Worm (Caenorhabditis elegans) whole organism, L4 larva: Measurements from ENCODE around the gene F16B12.7.
A peak's percentile ranks its signal among the peaks of the same experiment; 100 is the strongest.

Experiments
- D1046.2 ChIP-seq: fragments of 200-800 bp; sonication (Bioruptor generic); IDR thresholded peaks from 2 replicates; pipeline ENCODE4 v1.3.6; 2022; ENCODE audit warnings: missing genetic modification characterization, missing compliant biosample characterization
- F10B5.3 ChIP-seq: sonication (generic microtip); optimal IDR thresholded peaks from 2 replicates; lab custom pipeline; 2016; ENCODE audit warnings: mild to moderate bottlenecking, missing genetic modification characterization, missing compliant biosample characterization
- F26F4.8 ChIP-seq: fragments of 200-800 bp; sonication (Bioruptor generic); conservative IDR thresholded peaks from 2 replicates; pipeline ENCODE4 v1.3.6; 2022; ENCODE audit warnings: missing genetic modification characterization, missing compliant biosample characterization
- T26A8.4 ChIP-seq: fragments of 200-800 bp; sonication (Bioruptor generic); IDR thresholded peaks from 2 replicates; pipeline ENCODE4 v1.3.6; 2022; ENCODE audit warnings: missing genetic modification characterization, missing compliant biosample characterization
- Y105C5A.15 ChIP-seq: fragments of 200-800 bp; sonication (Bioruptor generic); IDR thresholded peaks from 2 replicates; pipeline ENCODE4 v1.3.6; 2022; ENCODE audit warnings: missing genetic modification characterization, missing compliant biosample characterization
- ZK337.2 ChIP-seq: fragments of 200-800 bp; sonication (Bioruptor generic); IDR thresholded peaks from 2 replicates; pipeline ENCODE4 v1.3.6; 2022; ENCODE audit warnings: missing genetic modification reagents, missing genetic modification characterization, missing compliant biosample characterization
- aha-1 ChIP-seq: fragments of 150-350 bp; peaks from one replicate; lab custom pipeline; 2014; ENCODE audit warnings: missing biosample characterization, missing genetic modification characterization
- ceh-82 ChIP-seq: sonication (generic microtip); optimal IDR thresholded peaks from 2 replicates; lab custom pipeline; 2017; ENCODE audit warnings: missing biosample characterization, missing genetic modification characterization
- ces-1 ChIP-seq: fragments of 150-350 bp; sonication (generic microtip); optimal IDR thresholded peaks from 4 replicates; lab custom pipeline; 2014; ENCODE audit warnings: missing biosample characterization, missing genetic modification reagents, missing genetic modification characterization
- daf-12 ChIP-seq: fragments of 150-350 bp; optimal IDR thresholded peaks from 2 replicates; lab custom pipeline; 2014; ENCODE audit warnings: missing biosample characterization, missing genetic modification reagents, missing genetic modification characterization
- dmd-9 ChIP-seq: fragments of 200-800 bp; sonication (Bioruptor generic); IDR thresholded peaks from 2 replicates; pipeline ENCODE4 v1.3.6; 2022; ENCODE audit warnings: missing genetic modification reagents, missing genetic modification characterization, missing compliant biosample characterization
- dpl-1 ChIP-seq: fragments of 150-350 bp; optimal IDR thresholded peaks from 2 replicates; lab custom pipeline; 2014; ENCODE audit warnings: missing biosample characterization, missing genetic modification reagents, missing genetic modification characterization
- duxl-1 ChIP-seq: sonication (generic microtip); optimal IDR thresholded peaks from 2 replicates; lab custom pipeline; 2016; ENCODE audit warnings: mild to moderate bottlenecking, missing genetic modification characterization, moderate library complexity, missing compliant biosample characterization; ENCODE audit not compliant: poor library complexity
- fkh-10 ChIP-seq: fragments of 150-350 bp; optimal IDR thresholded peaks from 2 replicates; lab custom pipeline; 2014; ENCODE audit warnings: missing biosample characterization, missing genetic modification reagents, missing genetic modification characterization
- fos-1 ChIP-seq: fragments of 150-350 bp; optimal IDR thresholded peaks from 2 replicates; lab custom pipeline; 2014; ENCODE audit warnings: missing biosample characterization, missing genetic modification characterization
- hif-1 ChIP-seq, 2 experiments: sonication (generic microtip); optimal IDR thresholded peaks; 2 replicates each; lab custom pipeline; 2016 to 2017; ENCODE audit warnings: missing compliant biosample characterization in 2 of 2, missing genetic modification characterization in 2 of 2, missing genetic modification reagents in 2 of 2, missing genotype in 2 of 2, mild to moderate bottlenecking in 1 of 2
- hlh-11 ChIP-seq: fragments of 200-800 bp; sonication (Bioruptor generic); optimal IDR thresholded peaks from 2 replicates; lab custom pipeline; 2018; ENCODE audit warnings: mild to moderate bottlenecking, missing genetic modification characterization, missing compliant biosample characterization
- hlh-30 ChIP-seq: sonication (generic microtip); optimal IDR thresholded peaks from 2 replicates; lab custom pipeline; 2017; ENCODE audit warnings: antibody characterized with exemption, mild to moderate bottlenecking, missing genetic modification characterization, missing compliant biosample characterization; ENCODE audit not compliant: insufficient read depth
- jun-1 ChIP-seq: fragments of 150-350 bp; optimal IDR thresholded peaks from 2 replicates; lab custom pipeline; 2014; ENCODE audit warnings: missing biosample characterization, missing genetic modification reagents, missing genetic modification characterization
- lin-1 ChIP-seq: fragments of 200-800 bp; sonication (Bioruptor generic); IDR thresholded peaks from 2 replicates; pipeline ENCODE4 v1.3.6; 2022; ENCODE audit warnings: missing genetic modification reagents, missing genetic modification characterization, missing compliant biosample characterization
- madf-9 ChIP-seq: fragments of 200-800 bp; sonication (Bioruptor generic); conservative IDR thresholded peaks from 2 replicates; pipeline ENCODE4 v1.3.6; 2022; ENCODE audit warnings: missing genetic modification reagents, missing genetic modification characterization, missing compliant biosample characterization
- mep-1 ChIP-seq: fragments of 150-350 bp; sonication (generic microtip); optimal IDR thresholded peaks from 3 replicates; lab custom pipeline; 2014; ENCODE audit warnings: missing biosample characterization, missing genetic modification characterization
- mes-2 ChIP-seq: sonication (generic microtip); optimal IDR thresholded peaks from 2 replicates; lab custom pipeline; 2016; ENCODE audit warnings: missing genotype, mild to moderate bottlenecking, missing genetic modification characterization, missing compliant biosample characterization; ENCODE audit not compliant: poor library complexity, severe bottlenecking
- mxl-2 ChIP-seq: fragments of 200-800 bp; sonication (Bioruptor generic); conservative IDR thresholded peaks from 2 replicates; pipeline ENCODE4 v1.3.6; 2022; ENCODE audit warnings: missing genetic modification reagents, missing genetic modification characterization, missing compliant biosample characterization
- nhr-10 ChIP-seq: fragments of 150-350 bp; optimal IDR thresholded peaks from 2 replicates; lab custom pipeline; 2014; ENCODE audit warnings: missing biosample characterization, missing genetic modification characterization
- nhr-11 ChIP-seq: fragments of 150-350 bp; optimal IDR thresholded peaks from 2 replicates; lab custom pipeline; 2014; ENCODE audit warnings: missing biosample characterization, missing genetic modification characterization
- nhr-237 ChIP-seq: sonication (generic microtip); optimal IDR thresholded peaks from 2 replicates; lab custom pipeline; 2017; ENCODE audit warnings: missing biosample characterization, missing genetic modification characterization
- nhr-41 ChIP-seq: fragments of 200-800 bp; sonication (Bioruptor generic); IDR thresholded peaks from 2 replicates; pipeline ENCODE4 v1.3.6; 2022; ENCODE audit warnings: missing genetic modification reagents, missing genetic modification characterization, missing compliant biosample characterization
- nhr-42 ChIP-seq: fragments of 200-800 bp; sonication (Bioruptor generic); IDR thresholded peaks from 2 replicates; pipeline ENCODE4 v1.3.6; 2022; ENCODE audit warnings: missing genetic modification characterization, missing compliant biosample characterization
- nhr-6 ChIP-seq: fragments of 150-350 bp; optimal IDR thresholded peaks from 2 replicates; lab custom pipeline; 2014; ENCODE audit warnings: missing biosample characterization, missing genetic modification characterization
- nhr-76 ChIP-seq: fragments of 150-350 bp; optimal IDR thresholded peaks from 2 replicates; lab custom pipeline; 2014; ENCODE audit warnings: missing biosample characterization, missing genetic modification characterization
- nhr-77 ChIP-seq: fragments of 150-350 bp; optimal IDR thresholded peaks from 2 replicates; lab custom pipeline; 2014; ENCODE audit warnings: missing biosample characterization, missing genetic modification characterization
- pha-4 ChIP-seq, 2 experiments: fragments of 150-350 bp in 1 of 2; fragments of 200-800 bp in 1 of 2; sonication (Bioruptor generic) in 1 of 2; IDR thresholded peaks in 1 of 2; optimal IDR thresholded peaks in 1 of 2; 2 replicates each; pipeline versions ENCODE4 v1.3.6 to Lab custom; 2014 to 2022; ENCODE audit warnings: missing genetic modification characterization in 2 of 2, missing genetic modification reagents in 2 of 2, missing biosample characterization in 1 of 2, missing compliant biosample characterization in 1 of 2
- saeg-2 ChIP-seq: fragments of 200-800 bp; sonication (Bioruptor generic); IDR thresholded peaks from 2 replicates; pipeline ENCODE4 v1.3.6; 2022; ENCODE audit warnings: missing genetic modification reagents, missing genetic modification characterization, missing compliant biosample characterization
- set-16 ChIP-seq: fragments of 200-800 bp; sonication (Bioruptor generic); IDR thresholded peaks from 2 replicates; pipeline ENCODE4 v1.3.6; 2022; ENCODE audit warnings: missing genetic modification reagents, missing genetic modification characterization, missing compliant biosample characterization
- snpc-1.2 ChIP-seq: fragments of 200-800 bp; sonication (Bioruptor generic); IDR thresholded peaks from 2 replicates; pipeline ENCODE4 v1.3.6; 2022; ENCODE audit warnings: missing genetic modification reagents, missing genetic modification characterization, missing compliant biosample characterization
- snpc-4 ChIP-seq: fragments of 150-350 bp; optimal IDR thresholded peaks from 2 replicates; lab custom pipeline; 2014; ENCODE audit warnings: missing biosample characterization, missing genetic modification characterization
- tra-1 ChIP-seq: fragments of 200-800 bp; sonication (Bioruptor generic); IDR thresholded peaks from 2 replicates; pipeline ENCODE4 v1.3.6; 2022; ENCODE audit warnings: missing genetic modification reagents, missing genetic modification characterization, missing compliant biosample characterization
- unc-39 ChIP-seq: sonication (generic microtip); optimal IDR thresholded peaks from 2 replicates; lab custom pipeline; 2017; ENCODE audit warnings: missing biosample characterization, missing genetic modification characterization
- unc-62 ChIP-seq, 3 experiments: fragments of 150-350 bp in 1 of 3; sonication (generic microtip); optimal IDR thresholded peaks in 2 of 3; peaks in 1 of 3; 1 replicate in 1 of 3; 2 replicates in 2 of 3; lab custom pipeline; 2014 to 2017; ENCODE audit warnings: missing biosample characterization in 3 of 3, missing genetic modification characterization in 3 of 3, missing genetic modification reagents in 3 of 3, missing genotype in 1 of 3
- vab-7 ChIP-seq: fragments of 200-800 bp; sonication (Bioruptor generic); IDR thresholded peaks from 2 replicates; pipeline ENCODE4 v1.3.6; 2022; ENCODE audit warnings: missing genetic modification reagents, missing genetic modification characterization, missing compliant biosample characterization
- zfp-2 ChIP-seq: sonication (generic microtip); optimal IDR thresholded peaks from 2 replicates; lab custom pipeline; 2016; ENCODE audit warnings: mild to moderate bottlenecking, missing genetic modification characterization, missing compliant biosample characterization

F16B12.7 gene

ce11 chrX:14101986-14102385 lies 6.4 kb upstream of the F16B12.7 start, which contains the start of gene F16B12.6 (continued):
- TF ChIP-seq Y105C5A.15 = no peak
- no peak for TF ChIP-seq tra-1 (GFP tag; lab: Robert Waterston, UW)
- TF ChIP-seq mxl-2 (GFP tag; lab: Robert Waterston, UW) = no peak
- peak; percentile 18; the same call in 1 of the 2 replicates for TF ChIP-seq dmd-9 (GFP tag; lab: Robert Waterston, UW)
- no peak for TF ChIP-seq snpc-4 (tag; lab: Kevin White, UChicago)
- TF ChIP-seq hlh-11 (tag; lab: Kevin White, UChicago) = peak; percentile 89
- peak; percentile 47; the same call in 1 of the 2 replicates for TF ChIP-seq T26A8.4 (GFP tag; lab: Robert Waterston, UW)

ce11 chrX:14102474-14102873 lies 5.9 kb upstream of the F16B12.7 start:
- TF ChIP-seq unc-62 (GFP tag; optimal IDR thresholded peaks at IDR 0.05 in 1 of 2; lab: Kevin White, UChicago) (peak in 1 of 2 experiments; percentile 95), unc-62 (tag; optimal IDR thresholded peaks at IDR 0.05; lab: Kevin White, UChicago) (no peak), snpc-4 (tag; lab: Kevin White, UChicago) (no peak), vab-7 (no peak)

- TF ChIP-seq nhr-237 (tag; lab: Kevin White, UChicago) = no peak
- TF ChIP-seq madf-9 (GFP tag; lab: Robert Waterston, UW) = no peak
- no peak for TF ChIP-seq nhr-10
- TF ChIP-seq vab-7 = no peak
- TF ChIP-seq nhr-6 = no peak
- no peak for TF ChIP-seq snpc-4 (tag; lab: Kevin White, UChicago)
- no peak for TF ChIP-seq set-16
- TF ChIP-seq zfp-2 (tag; lab: Kevin White, UChicago) = no peak
- no peak for TF ChIP-seq nhr-41 (GFP tag; lab: Robert Waterston, UW)
- no peak for TF ChIP-seq hlh-11 (tag; lab: Kevin White, UChicago)
- TF ChIP-seq aha-1 (tag; lab: Kevin White, UChicago) = no peak
- TF ChIP-seq fos-1 (tag; lab: Kevin White, UChicago) = no peak
- no peak for TF ChIP-seq unc-39 (tag; lab: Kevin White, UChicago)
- TF ChIP-seq daf-12 (tag; lab: Kevin White, UChicago) = no peak
- no peak for TF ChIP-seq nhr-77 (tag; lab: Kevin White, UChicago)
- no peak for TF ChIP-seq saeg-2 (GFP tag; lab: Robert Waterston, UW)
- TF ChIP-seq fkh-10 (GFP tag; lab: Kevin White, UChicago) = no peak
- TF ChIP-seq hif-1 (tag; optimal IDR thresholded peaks at IDR 0.05; lab: Kevin White, UChicago) = no peak
Measured at ce11 chrX:14113347-14113746, 5.0 kb downstream of the F16B12.7 start, which contains the start of gene nhr-281. TSS of gene nhr-281 (minus strand) at chrX:14113447.

- no peak for TF ChIP-seq ceh-82 (tag; lab: Kevin White, UChicago)
- TF ChIP-seq F26F4.8 (GFP tag; lab: Robert Waterston, UW) = 0 out of 2 replicates have a peak, but pooled peaks have one; percentile 55
- no peak for TF ChIP-seq lin-1 (GFP tag; lab: Robert Waterston, UW)
- TF ChIP-seq nhr-11 (tag; lab: Kevin White, UChicago) = no peak
- peak; percentile 27 for TF ChIP-seq duxl-1 (tag; lab: Kevin White, UChicago)
- TF ChIP-seq fkh-10 (GFP tag; lab: Kevin White, UChicago) = no peak
- no peak for TF ChIP-seq hif-1 (tag; optimal IDR thresholded peaks at IDR 0.05; lab: Kevin White, UChicago)
- TF ChIP-seq nhr-76 (tag; lab: Kevin White, UChicago) = no peak
- TF ChIP-seq unc-62 (GFP tag; optimal IDR thresholded peaks at IDR 0.05 in 1 of 2; lab: Kevin White, UChicago) = no peak
- no peak for TF ChIP-seq unc-62 (tag; optimal IDR thresholded peaks at IDR 0.05; lab: Kevin White, UChicago)
- TF ChIP-seq mep-1 (tag; lab: Kevin White, UChicago) = peak; percentile 52
- no peak for TF ChIP-seq jun-1 (tag; lab: Kevin White, UChicago)
- TF ChIP-seq dpl-1 (GFP tag; lab: Kevin White, UChicago) = peak; percentile 32
- no peak for TF ChIP-seq mes-2 (tag; lab: Kevin White, UChicago)
- TF ChIP-seq hlh-30 = peak; percentile 48
- TF ChIP-seq Y105C5A.15 = peak; percentile 70; the same call in 1 of the 2 replicates
- TF ChIP-seq D1046.2 (GFP tag; lab: Robert Waterston, UW) = peak; percentile 75; the same call in 1 of the 2 replicates
- no peak for TF ChIP-seq nhr-42
- peak; percentile 81 for TF ChIP-seq vab-7
- no peak for TF ChIP-seq ces-1 (GFP tag; lab: Kevin White, UChicago)
- TF ChIP-seq ZK337.2 (GFP tag; lab: Robert Waterston, UW) = peak; percentile 60
- TF ChIP-seq hlh-11 (tag; lab: Kevin White, UChicago) = no peak
- peak; percentile 76 for TF ChIP-seq snpc-1.2
- TF ChIP-seq pha-4 (GFP tag; IDR thresholded peaks at IDR 0.05; lab: Robert Waterston, UW) = no peak; the same call in 1 of the 2 replicates
- no peak for TF ChIP-seq pha-4 (tag; optimal IDR thresholded peaks at IDR 0.05; lab: Kevin White, UChicago)
- no peak for TF ChIP-seq fos-1 (tag; lab: Kevin White, UChicago)
- TF ChIP-seq F10B5.3 (tag; lab: Kevin White, UChicago) = no peak
Measured at ce11 chrX:14115480-14116161, 7.3 kb downstream of the F16B12.7 start, which contains the start of gene F28H6.7. TSS of gene F28H6.7 (plus strand) at chrX:14116111.
